Worm (Caenorhabditis elegans): ENCODE data around the gene sma-3.

DNA sequence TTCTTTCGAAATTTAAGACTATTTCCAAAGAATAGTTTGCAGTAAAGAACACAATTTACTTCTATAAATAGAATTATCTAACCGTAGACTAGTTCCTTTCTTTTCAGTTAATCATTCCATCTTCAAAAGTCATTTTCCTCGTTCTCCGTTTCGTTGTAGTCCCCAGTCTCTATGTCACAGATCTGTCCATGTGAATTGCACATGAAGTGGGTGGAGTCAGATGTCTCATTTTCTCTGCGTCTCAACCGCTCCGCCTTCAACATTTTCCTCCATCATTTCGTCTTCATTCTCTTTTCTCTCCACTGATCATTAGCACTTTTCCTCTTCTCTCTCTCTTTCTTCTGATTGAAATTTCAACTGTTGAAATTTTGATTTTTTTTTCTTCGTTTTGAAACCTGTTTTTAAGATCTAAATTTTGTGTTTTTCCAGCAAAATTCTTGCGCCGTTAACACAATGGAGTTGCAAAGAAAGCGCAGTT lies 33.9 kb upstream of the sma-3 start, which contains the start of gene T07E3.4:
- TF ChIP-seq him-1 (tag; optimal IDR thresholded peaks at IDR 0.05): no peak
- peak; percentile 58 for TF ChIP-seq W03F9.2 (tag; optimal IDR thresholded peaks at IDR 0.05)
- no peak for TF ChIP-seq dao-5 (tag; optimal IDR thresholded peaks at IDR 0.05)
